Worm (Caenorhabditis elegans) whole organism, early embryonic: ENCODE measurements around the gene F33D4.4.
A peak's percentile ranks its signal among the peaks of the same experiment; 100 is the strongest.

Experiments
- B0310.2 ChIP-seq: sonication (generic microtip); optimal IDR thresholded peaks from 2 replicates; lab custom pipeline; 2016; ENCODE audit warnings: mild to moderate bottlenecking, missing genetic modification characterization, missing compliant biosample characterization
- F13C5.2 ChIP-seq: sonication (generic microtip); optimal IDR thresholded peaks from 2 replicates; lab custom pipeline; 2017; ENCODE audit warnings: mild to moderate bottlenecking, missing genetic modification characterization, inconsistent platforms, missing compliant biosample characterization
- aly-1 ChIP-seq: sonication (generic microtip); optimal IDR thresholded peaks from 2 replicates; lab custom pipeline; 2016; ENCODE audit warnings: missing genetic modification characterization, missing compliant biosample characterization
- ama-1 ChIP-seq: fragments of 150-350 bp; optimal IDR thresholded peaks from 2 replicates; lab custom pipeline; 2014
- ceh-13 ChIP-seq: fragments of 200-800 bp; sonication (Bioruptor generic); optimal IDR thresholded peaks from 2 replicates; lab custom pipeline; 2018; ENCODE audit warnings: mild to moderate bottlenecking, missing genetic modification characterization, missing compliant biosample characterization
- ceh-36 ChIP-seq: sonication (generic microtip); optimal IDR thresholded peaks from 2 replicates; lab custom pipeline; 2016; ENCODE audit warnings: missing genetic modification characterization, inconsistent platforms, missing compliant biosample characterization
- ets-7 ChIP-seq: sonication (generic microtip); optimal IDR thresholded peaks from 2 replicates; lab custom pipeline; 2016; ENCODE audit warnings: missing genotype, missing genetic modification characterization, missing compliant biosample characterization
- flt-1 ChIP-seq: fragments of 200-800 bp; sonication (Bioruptor generic); IDR thresholded peaks from 2 replicates; pipeline ENCODE4 v1.3.6; 2022; ENCODE audit warnings: missing genetic modification characterization, missing compliant biosample characterization
- hmbx-1 ChIP-seq: sonication (generic microtip); optimal IDR thresholded peaks from 2 replicates; lab custom pipeline; 2016; ENCODE audit warnings: mild to moderate bottlenecking, missing genetic modification characterization, missing compliant biosample characterization
- hmg-4 ChIP-seq: fragments of 200-800 bp; sonication (Bioruptor generic); optimal IDR thresholded peaks from 2 replicates; lab custom pipeline; 2018; ENCODE audit warnings: mild to moderate bottlenecking, missing genetic modification characterization, missing compliant biosample characterization
- hnd-1 ChIP-seq: sonication (generic microtip); optimal IDR thresholded peaks from 2 replicates; lab custom pipeline; 2016; ENCODE audit warnings: missing genetic modification characterization, missing compliant biosample characterization
- pes-1 ChIP-seq: fragments of 200-800 bp; sonication (Bioruptor generic); IDR thresholded peaks from 2 replicates; pipeline ENCODE4 v1.3.6; 2022; ENCODE audit warnings: missing genetic modification reagents, missing genetic modification characterization, missing compliant biosample characterization
- scrt-1 ChIP-seq: fragments of 200-800 bp; sonication (Bioruptor generic); IDR thresholded peaks from 2 replicates; pipeline ENCODE4 v1.3.6; 2022; ENCODE audit warnings: missing genetic modification characterization, missing compliant biosample characterization
- sea-1 ChIP-seq: fragments of 200-800 bp; sonication (Bioruptor generic); conservative IDR thresholded peaks from 2 replicates; pipeline ENCODE4 v1.3.6; 2022; ENCODE audit warnings: missing genetic modification characterization, missing compliant biosample characterization
- tbx-11 ChIP-seq: fragments of 200-800 bp; sonication (Bioruptor generic); IDR thresholded peaks from 2 replicates; pipeline ENCODE4 v1.3.6; 2022; ENCODE audit warnings: missing genetic modification characterization, missing compliant biosample characterization
- tbx-37 ChIP-seq: fragments of 200-800 bp; sonication (Bioruptor generic); conservative IDR thresholded peaks from 2 replicates; pipeline ENCODE4 v1.3.6; 2022; ENCODE audit warnings: missing genetic modification reagents, missing genetic modification characterization, missing compliant biosample characterization
- tra-4 ChIP-seq: sonication (generic microtip); optimal IDR thresholded peaks from 2 replicates; lab custom pipeline; 2017; ENCODE audit warnings: missing genetic modification characterization, missing compliant biosample characterization

Gene F33D4.4

ce11 chrIV:7717916-7718315, 11.2 kb upstream of the F33D4.4 start, which contains the start of gene F33D4.6:
Gene F33D4.6, minus strand, starts transcription at chrIV:7718016.
- no peak for TF ChIP-seq ceh-13
- no peak for TF ChIP-seq tbx-11 (GFP tag; lab: Robert Waterston, UW)
- no peak for TF ChIP-seq hnd-1 (tag; lab: Kevin White, UChicago)
- no peak for TF ChIP-seq pes-1 (GFP tag; lab: Robert Waterston, UW)
- no peak for TF ChIP-seq tra-4 (tag; lab: Kevin White, UChicago)
- TF ChIP-seq B0310.2 (tag; lab: Kevin White, UChicago), result no peak
- no peak for TF ChIP-seq hmg-4
- no peak for TF ChIP-seq F13C5.2 (tag; lab: Kevin White, UChicago)
- no peak for TF ChIP-seq ets-7 (tag; lab: Kevin White, UChicago)
- no peak for TF ChIP-seq hmbx-1 (tag; lab: Kevin White, UChicago)
- no peak for TF ChIP-seq ama-1 (lab: Kevin White, UChicago)
- no peak for TF ChIP-seq aly-1 (tag; lab: Kevin White, UChicago)
- no peak for TF ChIP-seq ceh-36
- no peak for TF ChIP-seq sea-1

ce11 chrIV:7712252-7712651, 5.5 kb upstream of the F33D4.4 start:
- no peak for TF ChIP-seq ceh-13
- TF ChIP-seq hmg-4, result no peak
- TF ChIP-seq tbx-37, result no peak
- TF ChIP-seq ceh-36, result no peak
- TF ChIP-seq flt-1, result no peak
- TF ChIP-seq tra-4 (tag; lab: Kevin White, UChicago), result no peak
- TF ChIP-seq hmbx-1 (tag; lab: Kevin White, UChicago), result no peak
- TF ChIP-seq scrt-1, result no peak
- no peak for TF ChIP-seq F13C5.2 (tag; lab: Kevin White, UChicago)
- no peak for TF ChIP-seq ets-7 (tag; lab: Kevin White, UChicago)
- no peak for TF ChIP-seq hnd-1 (tag; lab: Kevin White, UChicago)
- TF ChIP-seq ama-1 (lab: Kevin White, UChicago), result no peak
- no peak for TF ChIP-seq sea-1
- no peak for TF ChIP-seq pes-1 (GFP tag; lab: Robert Waterston, UW)
- no peak for TF ChIP-seq aly-1 (tag; lab: Kevin White, UChicago)
- no peak for TF ChIP-seq B0310.2 (tag; lab: Kevin White, UChicago)
- no peak for TF ChIP-seq tbx-11 (GFP tag; lab: Robert Waterston, UW)

ce11 chrIV:7710824-7711223, 4.1 kb upstream of the F33D4.4 start, which contains the start of gene nhr-8:
Gene nhr-8, plus strand, starts transcription at chrIV:7710983.
- TF ChIP-seq sea-1 (no peak), flt-1 (no peak), pes-1 (GFP tag; lab: Robert Waterston, UW) (no peak), hnd-1 (tag; lab: Kevin White, UChicago) (no peak), tbx-37 (no peak), aly-1 (tag; lab: Kevin White, UChicago) (no peak), ama-1 (lab: Kevin White, UChicago) (no peak), hmbx-1 (tag; lab: Kevin White, UChicago) (no peak), ets-7 (tag; lab: Kevin White, UChicago) (no peak), F13C5.2 (tag; lab: Kevin White, UChicago) (no peak), tra-4 (tag; lab: Kevin White, UChicago) (no peak), hmg-4 (no peak), B0310.2 (tag; lab: Kevin White, UChicago) (no peak), tbx-11 (GFP tag; lab: Robert Waterston, UW) (no peak), scrt-1 (no peak), ceh-36 (no peak)

- TF ChIP-seq F13C5.2 (tag; lab: Kevin White, UChicago), result peak; percentile 27
- TF ChIP-seq hnd-1 (tag; lab: Kevin White, UChicago), result no peak
Observed at ce11 chrIV:7709701-7710100, 3.0 kb upstream of the F33D4.4 start, which contains the start of the genes mrpl-1, emc-6 and mrps-24. Gene mrpl-1, minus strand, starts transcription at chrIV:7709701. Gene emc-6, minus strand, starts transcription at chrIV:7709736. Gene mrps-24, plus strand, starts transcription at chrIV:7710045.

- no peak for TF ChIP-seq flt-1
- no peak for TF ChIP-seq scrt-1
- no peak for TF ChIP-seq aly-1 (tag; lab: Kevin White, UChicago)
Observed at ce11 chrIV:7698320-7698719, 8.4 kb downstream of the F33D4.4 start, which contains the start of gene flp-13. Gene flp-13, minus strand, starts transcription at chrIV:7698420.

- TF ChIP-seq tra-4 (tag; lab: Kevin White, UChicago), result no peak
- TF ChIP-seq hmbx-1 (tag; lab: Kevin White, UChicago), result no peak
- TF ChIP-seq B0310.2 (tag; lab: Kevin White, UChicago), result no peak
- TF ChIP-seq tbx-11 (GFP tag; lab: Robert Waterston, UW), result no peak
- TF ChIP-seq ama-1 (lab: Kevin White, UChicago), result no peak
Observed at ce11 chrIV:7692451-7692850, 14.3 kb downstream of the F33D4.4 start.

- TF ChIP-seq tbx-37, result no peak
- no peak for TF ChIP-seq scrt-1
- no peak for TF ChIP-seq ets-7 (tag; lab: Kevin White, UChicago)
- TF ChIP-seq sea-1, result no peak
- no peak for TF ChIP-seq F13C5.2 (tag; lab: Kevin White, UChicago)
- TF ChIP-seq B0310.2 (tag; lab: Kevin White, UChicago), result no peak
- no peak for TF ChIP-seq tbx-11 (GFP tag; lab: Robert Waterston, UW)
- no peak for TF ChIP-seq hmg-4
- no peak for TF ChIP-seq aly-1 (tag; lab: Kevin White, UChicago)
- no peak for TF ChIP-seq ceh-36
- TF ChIP-seq ceh-13, result no peak
- TF ChIP-seq ama-1 (lab: Kevin White, UChicago), result no peak
- no peak for TF ChIP-seq hmbx-1 (tag; lab: Kevin White, UChicago)
- no peak for TF ChIP-seq tra-4 (tag; lab: Kevin White, UChicago)
- no peak for TF ChIP-seq pes-1 (GFP tag; lab: Robert Waterston, UW)
- TF ChIP-seq flt-1, result no peak
- no peak for TF ChIP-seq hnd-1 (tag; lab: Kevin White, UChicago)
Observed at ce11 chrIV:7689326-7689725, 17.4 kb downstream of the F33D4.4 start.

- TF ChIP-seq tra-4 (tag; lab: Kevin White, UChicago), result no peak
- no peak for TF ChIP-seq F13C5.2 (tag; lab: Kevin White, UChicago)
Observed at ce11 chrIV:7679120-7679519, 27.6 kb downstream of the F33D4.4 start.
